Worm (Caenorhabditis elegans) whole organism, L3 larva: ENCODE data around the gene C04F5.8.

Experiments used
- R02D3.7 ChIP-seq: fragments of 150-350 bp; optimal IDR thresholded peaks from 2 replicates; lab custom pipeline; 2014; ENCODE audit warnings: missing biosample characterization, missing genetic modification characterization
- ZK546.5 ChIP-seq: sonication (generic microtip); optimal IDR thresholded peaks from 2 replicates; lab custom pipeline; 2017; ENCODE audit warnings: missing biosample characterization, missing genetic modification characterization
- ama-1 ChIP-seq: fragments of 150-350 bp; optimal IDR thresholded peaks from 2 replicates; lab custom pipeline; 2018
- ceh-16 ChIP-seq: sonication (generic microtip); optimal IDR thresholded peaks from 2 replicates; lab custom pipeline; 2017; ENCODE audit warnings: missing biosample characterization, missing genetic modification characterization
- ceh-28 ChIP-seq: fragments of 150-350 bp; optimal IDR thresholded peaks from 2 replicates; lab custom pipeline; 2014; ENCODE audit warnings: missing biosample characterization, missing genetic modification reagents, missing genetic modification characterization
- ceh-82 ChIP-seq: fragments of 150-350 bp; optimal IDR thresholded peaks from 2 replicates; lab custom pipeline; 2014; ENCODE audit warnings: missing biosample characterization, missing genetic modification characterization
- ceh-9 ChIP-seq: sonication (generic microtip); optimal IDR thresholded peaks from 2 replicates; lab custom pipeline; 2018; ENCODE audit warnings: missing biosample characterization, missing genetic modification characterization
- egl-5 ChIP-seq: fragments of 150-350 bp; optimal IDR thresholded peaks from 2 replicates; lab custom pipeline; 2017; ENCODE audit warnings: missing biosample characterization, missing genetic modification reagents, missing genetic modification characterization, inconsistent platforms
- elt-3 ChIP-seq, 3 experiments: fragments of 150-350 bp in 1 of 3; sonication (generic microtip) in 2 of 3; optimal IDR thresholded peaks; 2 replicates in 2 of 3; 4 replicates in 1 of 3; lab custom pipeline; 2014 to 2017; ENCODE audit warnings: missing biosample characterization in 3 of 3, missing genetic modification characterization in 3 of 3
- eor-1 ChIP-seq, 2 experiments: fragments of 150-350 bp; optimal IDR thresholded peaks; 2 replicates each; lab custom pipeline; 2014 to 2018; ENCODE audit warnings: missing biosample characterization in 2 of 2, missing genetic modification characterization in 2 of 2
- fkh-10 ChIP-seq: sonication (generic microtip); optimal IDR thresholded peaks from 2 replicates; lab custom pipeline; 2017; ENCODE audit warnings: missing biosample characterization, missing genetic modification reagents, missing genetic modification characterization
- fos-1 ChIP-seq: fragments of 150-350 bp; optimal IDR thresholded peaks from 2 replicates; lab custom pipeline; 2014; ENCODE audit warnings: missing biosample characterization, missing genetic modification characterization
- jun-1 ChIP-seq: fragments of 150-350 bp; optimal IDR thresholded peaks from 2 replicates; lab custom pipeline; 2014; ENCODE audit warnings: missing biosample characterization, missing genetic modification reagents, missing genetic modification characterization
- lin-15B ChIP-seq: fragments of 150-350 bp; optimal IDR thresholded peaks from 2 replicates; lab custom pipeline; 2014; ENCODE audit warnings: missing biosample characterization, missing genetic modification characterization
- lin-39 ChIP-seq: fragments of 150-350 bp; optimal IDR thresholded peaks from 2 replicates; lab custom pipeline; 2018; ENCODE audit warnings: missing biosample characterization, missing genetic modification reagents, missing genetic modification characterization
- lsy-12 ChIP-seq: sonication (generic microtip); optimal IDR thresholded peaks from 2 replicates; lab custom pipeline; 2016; ENCODE audit warnings: mild to moderate bottlenecking, missing genetic modification characterization, missing compliant biosample characterization
- mdl-1 ChIP-seq: fragments of 150-350 bp; optimal IDR thresholded peaks from 2 replicates; lab custom pipeline; 2014; ENCODE audit warnings: missing biosample characterization, missing genetic modification characterization
- mml-1 ChIP-seq: fragments of 150-350 bp; sonication (generic microtip); optimal IDR thresholded peaks from 3 replicates; lab custom pipeline; 2014; ENCODE audit warnings: missing biosample characterization, missing genetic modification characterization
- nfya-1 ChIP-seq: sonication (generic microtip); optimal IDR thresholded peaks from 2 replicates; lab custom pipeline; 2017; ENCODE audit warnings: missing genetic modification characterization, mild to moderate bottlenecking, missing compliant biosample characterization, antibody characterized with exemption, moderate library complexity; ENCODE audit not compliant: insufficient read depth
- nhr-11 ChIP-seq: fragments of 150-350 bp; optimal IDR thresholded peaks from 2 replicates; lab custom pipeline; 2014; ENCODE audit warnings: missing biosample characterization, missing genetic modification characterization
- nhr-23 ChIP-seq: fragments of 150-350 bp; optimal IDR thresholded peaks from 2 replicates; lab custom pipeline; 2014; ENCODE audit warnings: missing biosample characterization, missing genetic modification reagents, missing genetic modification characterization
- nhr-25 ChIP-seq: sonication (generic microtip); optimal IDR thresholded peaks from 2 replicates; lab custom pipeline; 2017; ENCODE audit warnings: missing biosample characterization, missing genetic modification characterization
- nhr-43 ChIP-seq: sonication (generic microtip); optimal IDR thresholded peaks from 2 replicates; lab custom pipeline; 2016; ENCODE audit warnings: mild to moderate bottlenecking, missing genetic modification characterization, missing compliant biosample characterization; ENCODE audit not compliant: poor library complexity, severe bottlenecking
- nhr-67 ChIP-seq: fragments of 150-350 bp; optimal IDR thresholded peaks from 2 replicates; lab custom pipeline; 2014; ENCODE audit warnings: missing biosample characterization, missing genetic modification characterization
- nhr-76 ChIP-seq: fragments of 150-350 bp; sonication (generic microtip); optimal IDR thresholded peaks from 5 replicates; lab custom pipeline; 2014; ENCODE audit warnings: missing biosample characterization, missing genetic modification characterization
- nhr-77 ChIP-seq: fragments of 150-350 bp; optimal IDR thresholded peaks from 2 replicates; lab custom pipeline; 2014; ENCODE audit warnings: missing biosample characterization, missing genetic modification characterization
- pqm-1 ChIP-seq: fragments of 150-350 bp; optimal IDR thresholded peaks from 2 replicates; lab custom pipeline; 2017; ENCODE audit warnings: missing biosample characterization, missing genetic modification characterization, inconsistent platforms
- sea-2 ChIP-seq: fragments of 150-350 bp; sonication (generic microtip); optimal IDR thresholded peaks from 4 replicates; lab custom pipeline; 2014; ENCODE audit warnings: missing biosample characterization, missing genetic modification reagents, missing genetic modification characterization
- snpc-4 ChIP-seq: fragments of 150-350 bp; optimal IDR thresholded peaks from 2 replicates; lab custom pipeline; 2014; ENCODE audit warnings: missing biosample characterization, missing genetic modification characterization
- zag-1 ChIP-seq: fragments of 150-350 bp; optimal IDR thresholded peaks from 2 replicates; lab custom pipeline; 2014; ENCODE audit warnings: missing biosample characterization, missing genetic modification characterization
- ztf-4 ChIP-seq: fragments of 150-350 bp; optimal IDR thresholded peaks from 2 replicates; lab custom pipeline; 2014; ENCODE audit warnings: missing biosample characterization, missing genetic modification characterization

The C04F5.8 gene

ce11 chrV:5146394-5146793 lies 32.8 kb upstream of the C04F5.8 start, which contains the start of gene F14F9.6:
TSS of gene F14F9.6 (minus strand) at chrV:5146494.
- TF ChIP-seq mdl-1 (tag; lab: Kevin White, UChicago) (no peak), ztf-4 (tag; lab: Kevin White, UChicago) (no peak), ama-1 (lab: Kevin White, UChicago) (no peak), nhr-67 (tag; lab: Kevin White, UChicago) (no peak)

- no peak for TF ChIP-seq jun-1
- TF ChIP-seq elt-3 (tag; optimal IDR thresholded peaks at IDR 0.05; lab: Kevin White, UChicago), result no peak
- TF ChIP-seq zag-1, result no peak
- no peak for TF ChIP-seq fos-1 (tag; lab: Kevin White, UChicago)
- no peak for TF ChIP-seq nhr-76 (tag; lab: Kevin White, UChicago)
- no peak for TF ChIP-seq R02D3.7 (tag; lab: Kevin White, UChicago)
- TF ChIP-seq ztf-4 (tag; lab: Kevin White, UChicago), result no peak
- TF ChIP-seq lsy-12 (tag; lab: Kevin White, UChicago), result no peak
- no peak for TF ChIP-seq lin-39 (tag; lab: Kevin White, UChicago)
- TF ChIP-seq nhr-11 (tag; lab: Kevin White, UChicago), result no peak
- no peak for TF ChIP-seq ceh-82 (tag; lab: Kevin White, UChicago)
- TF ChIP-seq nhr-77 (tag; lab: Kevin White, UChicago), result no peak
- no peak for TF ChIP-seq eor-1 (tag; optimal IDR thresholded peaks at IDR 0.05; lab: Kevin White, UChicago)
- TF ChIP-seq sea-2 (GFP tag; lab: Kevin White, UChicago), result no peak
- TF ChIP-seq snpc-4 (tag; lab: Kevin White, UChicago), result no peak
- no peak for TF ChIP-seq nhr-23 (tag; lab: Kevin White, UChicago)
- no peak for TF ChIP-seq nhr-43 (tag; lab: Kevin White, UChicago)
- TF ChIP-seq ZK546.5, result no peak
- no peak for TF ChIP-seq egl-5 (tag; lab: Kevin White, UChicago)
- TF ChIP-seq nhr-25 (tag; lab: Kevin White, UChicago), result no peak
These were observed 31.0 kb upstream of the C04F5.8 start, which contains the start of gene F14F9.2 for ce11 chrV:5144541-5144940. TSS of gene F14F9.2 (plus strand) at chrV:5144841.

- no peak for TF ChIP-seq R02D3.7 (tag; lab: Kevin White, UChicago)
- no peak for TF ChIP-seq ceh-82 (tag; lab: Kevin White, UChicago)
- TF ChIP-seq ZK546.5, result no peak
- TF ChIP-seq nhr-76 (tag; lab: Kevin White, UChicago), result no peak
- no peak for TF ChIP-seq sea-2 (GFP tag; lab: Kevin White, UChicago)
- TF ChIP-seq nhr-67 (tag; lab: Kevin White, UChicago), result no peak
- no peak for TF ChIP-seq mdl-1 (tag; lab: Kevin White, UChicago)
These were observed 30.2 kb upstream of the C04F5.8 start, which contains the start of gene srh-129 for ce11 chrV:5143785-5144184. TSS of gene srh-129 (minus strand) at chrV:5143885.

ce11 chrV:5137919-5138318 lies 24.4 kb upstream of the C04F5.8 start, which contains the start of gene F14F9.3:
TSS of gene F14F9.3 (plus strand) at chrV:5138219.
- TF ChIP-seq pqm-1 (tag; lab: Kevin White, UChicago) (no peak), nfya-1 (tag; lab: Kevin White, UChicago) (no peak), fkh-10 (GFP tag; lab: Kevin White, UChicago) (no peak), egl-5 (tag; lab: Kevin White, UChicago) (no peak), ama-1 (lab: Kevin White, UChicago) (no peak), nhr-43 (tag; lab: Kevin White, UChicago) (no peak), lin-15B (tag; lab: Kevin White, UChicago) (no peak), ceh-16 (tag; lab: Kevin White, UChicago) (no peak), jun-1 (no peak), nhr-23 (tag; lab: Kevin White, UChicago) (no peak), nhr-76 (tag; lab: Kevin White, UChicago) (no peak), ceh-28 (tag; lab: Kevin White, UChicago) (no peak), mml-1 (tag; lab: Kevin White, UChicago) (no peak), ceh-9 (tag; lab: Kevin White, UChicago) (no peak)
- TF ChIP-seq, all 47 proteins: peak for 0

ce11 chrV:5132441-5132840 lies 18.9 kb upstream of the C04F5.8 start, which contains the start of gene F14F9.4:
TSS of gene F14F9.4 (plus strand) at chrV:5132741.
- no peak for TF ChIP-seq elt-3 (tag; optimal IDR thresholded peaks at IDR 0.05; lab: Kevin White, UChicago)
